Worm (Caenorhabditis elegans) whole organism, L2 larva: ENCODE measurements around the gene spp-2.

Experiments
- ceh-16 ChIP-seq: fragments of 150-350 bp; optimal IDR thresholded peaks from 2 replicates; lab custom pipeline; 2014; ENCODE audit warnings: missing biosample characterization, missing genetic modification characterization
- lin-11 ChIP-seq: fragments of 150-350 bp; sonication (generic microtip); optimal IDR thresholded peaks from 2 replicates; lab custom pipeline; 2014; ENCODE audit warnings: missing biosample characterization, missing genetic modification characterization, inconsistent platforms, mixed read lengths
- nhr-12 ChIP-seq: fragments of 150-350 bp; optimal IDR thresholded peaks from 2 replicates; lab custom pipeline; 2014; ENCODE audit warnings: missing biosample characterization, missing genetic modification characterization
- nhr-237 ChIP-seq: fragments of 150-350 bp; optimal IDR thresholded peaks from 2 replicates; lab custom pipeline; 2014; ENCODE audit warnings: missing biosample characterization, missing genetic modification characterization

DNA sequence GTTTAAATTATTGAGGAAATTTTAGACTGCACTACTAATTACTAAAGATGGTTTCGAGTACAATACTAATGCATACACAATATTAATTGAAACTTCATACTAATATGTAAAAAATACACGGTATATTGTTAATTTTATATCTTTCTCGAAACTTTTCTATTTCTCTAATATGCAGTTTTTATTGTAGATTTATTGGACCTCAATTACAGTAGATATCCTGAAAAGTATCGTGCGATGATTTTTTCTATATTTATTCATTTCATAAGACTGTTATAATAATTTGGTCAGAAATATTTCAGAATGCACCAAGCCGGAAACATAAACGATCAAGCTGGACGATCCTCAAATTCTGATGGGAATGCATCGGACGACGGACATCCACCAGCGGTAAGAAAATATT lies 27.1 kb upstream of the spp-2 start, which contains the start of gene C07D8.5:
- TF ChIP-seq nhr-237, result no peak
- TF ChIP-seq ceh-16 (tag; lab: Kevin White, UChicago), result no peak
- no peak for TF ChIP-seq nhr-12
- no peak for TF ChIP-seq lin-11 (tag; lab: Kevin White, UChicago)
